Worm (Caenorhabditis elegans) whole organism, L2 larva: ENCODE measurements around the gene H08J19.1.

ENCODE experiments used
- C34F6.9 ChIP-seq: fragments of 150-350 bp; optimal IDR thresholded peaks from 2 replicates; lab custom pipeline; 2014; ENCODE audit warnings: missing biosample characterization, missing genetic modification characterization
- F13H6.1 ChIP-seq: sonication (generic microtip); optimal IDR thresholded peaks from 2 replicates; lab custom pipeline; 2016; ENCODE audit warnings: missing genetic modification characterization, missing compliant biosample characterization
- R02D3.7 ChIP-seq: fragments of 150-350 bp; optimal IDR thresholded peaks from 2 replicates; lab custom pipeline; 2014; ENCODE audit warnings: missing biosample characterization, missing genetic modification characterization
- ZK546.5 ChIP-seq: sonication (generic microtip); optimal IDR thresholded peaks from 2 replicates; lab custom pipeline; 2017; ENCODE audit warnings: missing biosample characterization, missing genetic modification characterization
- alr-1 ChIP-seq: fragments of 150-350 bp; optimal IDR thresholded peaks from 2 replicates; lab custom pipeline; 2014; ENCODE audit warnings: missing biosample characterization, missing genetic modification characterization
- aly-2 ChIP-seq: fragments of 150-350 bp; optimal IDR thresholded peaks from 2 replicates; lab custom pipeline; 2014; ENCODE audit warnings: missing biosample characterization, missing genetic modification characterization
- ama-1 ChIP-seq: fragments of 150-350 bp; optimal IDR thresholded peaks from 2 replicates; lab custom pipeline; 2018; ENCODE audit warnings: inconsistent platforms
- blmp-1 ChIP-seq: sonication (generic microtip); optimal IDR thresholded peaks from 2 replicates; lab custom pipeline; 2017; ENCODE audit warnings: missing genetic modification characterization, mild to moderate bottlenecking, missing compliant biosample characterization, antibody characterized with exemption, moderate library complexity; ENCODE audit not compliant: insufficient read depth
- ceh-16 ChIP-seq: fragments of 150-350 bp; optimal IDR thresholded peaks from 2 replicates; lab custom pipeline; 2014; ENCODE audit warnings: missing biosample characterization, missing genetic modification characterization
- crh-2 ChIP-seq: sonication (generic microtip); optimal IDR thresholded peaks from 2 replicates; lab custom pipeline; 2017; ENCODE audit warnings: missing biosample characterization, missing genetic modification characterization
- dmd-4 ChIP-seq: sonication (generic microtip); optimal IDR thresholded peaks from 2 replicates; lab custom pipeline; 2017; ENCODE audit warnings: missing biosample characterization, missing genetic modification characterization
- egl-27 ChIP-seq: sonication (generic microtip); optimal IDR thresholded peaks from 3 replicates; lab custom pipeline; 2017; ENCODE audit warnings: missing biosample characterization, missing genetic modification reagents, missing genetic modification characterization
- elt-1 ChIP-seq: fragments of 150-350 bp; optimal IDR thresholded peaks from 2 replicates; lab custom pipeline; 2014; ENCODE audit warnings: missing biosample characterization, missing genetic modification characterization
- elt-3 ChIP-seq: sonication (generic microtip); optimal IDR thresholded peaks from 2 replicates; lab custom pipeline; 2017; ENCODE audit warnings: missing biosample characterization, missing genetic modification characterization
- fos-1 ChIP-seq: fragments of 150-350 bp; optimal IDR thresholded peaks from 2 replicates; lab custom pipeline; 2014; ENCODE audit warnings: missing biosample characterization, missing genetic modification characterization
- gmeb-1 ChIP-seq: fragments of 150-350 bp; optimal IDR thresholded peaks from 2 replicates; lab custom pipeline; 2014; ENCODE audit warnings: missing biosample characterization, missing genetic modification characterization
- lin-11 ChIP-seq: fragments of 150-350 bp; sonication (generic microtip); optimal IDR thresholded peaks from 2 replicates; lab custom pipeline; 2014; ENCODE audit warnings: missing biosample characterization, missing genetic modification characterization, inconsistent platforms, mixed read lengths
- lin-13 ChIP-seq: fragments of 150-350 bp; optimal IDR thresholded peaks from 2 replicates; lab custom pipeline; 2014; ENCODE audit warnings: missing biosample characterization, missing genetic modification reagents, missing genetic modification characterization
- lin-39 ChIP-seq: fragments of 150-350 bp; optimal IDR thresholded peaks from 2 replicates; lab custom pipeline; 2014; ENCODE audit warnings: missing biosample characterization, missing genetic modification reagents, missing genetic modification characterization
- lsy-2 ChIP-seq, 2 experiments: fragments of 150-350 bp in 1 of 2; sonication (generic microtip) in 1 of 2; optimal IDR thresholded peaks; 2 replicates each; lab custom pipeline; 2014 to 2017; ENCODE audit warnings: missing biosample characterization in 2 of 2, missing genetic modification characterization in 2 of 2
- mab-5 ChIP-seq: fragments of 150-350 bp; optimal IDR thresholded peaks from 2 replicates; lab custom pipeline; 2014; ENCODE audit warnings: missing biosample characterization, missing genetic modification characterization
- mbf-1 ChIP-seq: sonication (generic microtip); optimal IDR thresholded peaks from 2 replicates; lab custom pipeline; 2017; ENCODE audit warnings: missing biosample characterization, missing genetic modification characterization
- nhr-10 ChIP-seq: sonication (generic microtip); optimal IDR thresholded peaks from 2 replicates; lab custom pipeline; 2017; ENCODE audit warnings: missing biosample characterization, missing genetic modification characterization
- nhr-11 ChIP-seq: fragments of 150-350 bp; optimal IDR thresholded peaks from 2 replicates; lab custom pipeline; 2014; ENCODE audit warnings: missing biosample characterization, missing genetic modification characterization
- nhr-12 ChIP-seq: fragments of 150-350 bp; optimal IDR thresholded peaks from 2 replicates; lab custom pipeline; 2014; ENCODE audit warnings: missing biosample characterization, missing genetic modification characterization
- nhr-129 ChIP-seq: fragments of 150-350 bp; optimal IDR thresholded peaks from 2 replicates; lab custom pipeline; 2014; ENCODE audit warnings: missing biosample characterization, missing genetic modification characterization
- nhr-21 ChIP-seq: fragments of 150-350 bp; optimal IDR thresholded peaks from 2 replicates; lab custom pipeline; 2014; ENCODE audit warnings: missing biosample characterization, missing genetic modification characterization
- nhr-23 ChIP-seq: fragments of 150-350 bp; optimal IDR thresholded peaks from 2 replicates; lab custom pipeline; 2014; ENCODE audit warnings: missing biosample characterization, missing genetic modification reagents, missing genetic modification characterization
- nhr-237 ChIP-seq: fragments of 150-350 bp; optimal IDR thresholded peaks from 2 replicates; lab custom pipeline; 2014; ENCODE audit warnings: missing biosample characterization, missing genetic modification characterization
- nhr-25 ChIP-seq: fragments of 150-350 bp; sonication (generic microtip); optimal IDR thresholded peaks from 3 replicates; lab custom pipeline; 2014; ENCODE audit warnings: missing biosample characterization, missing genetic modification characterization
- nhr-6 ChIP-seq: fragments of 150-350 bp; optimal IDR thresholded peaks from 2 replicates; lab custom pipeline; 2014; ENCODE audit warnings: missing biosample characterization, missing genetic modification characterization
- peb-1 ChIP-seq: fragments of 150-350 bp; optimal IDR thresholded peaks from 2 replicates; lab custom pipeline; 2014; ENCODE audit warnings: missing biosample characterization, missing genetic modification characterization
- sem-4 ChIP-seq: fragments of 150-350 bp; optimal IDR thresholded peaks from 2 replicates; lab custom pipeline; 2014; ENCODE audit warnings: missing biosample characterization, missing genetic modification reagents, missing genetic modification characterization
- skn-1 ChIP-seq: sonication (generic microtip); optimal IDR thresholded peaks from 2 replicates; lab custom pipeline; 2017; ENCODE audit warnings: missing biosample characterization, missing genetic modification characterization
- sma-9 ChIP-seq, 2 experiments: fragments of 150-350 bp in 1 of 2; sonication (generic microtip) in 1 of 2; optimal IDR thresholded peaks; 2 replicates each; lab custom pipeline; 2014 to 2016; ENCODE audit warnings: missing genetic modification characterization in 2 of 2, mild to moderate bottlenecking in 1 of 2, missing biosample characterization in 1 of 2, missing compliant biosample characterization in 1 of 2, missing genetic modification reagents in 1 of 2, moderate library complexity in 1 of 2
- snpc-4 ChIP-seq: fragments of 150-350 bp; optimal IDR thresholded peaks from 2 replicates; lab custom pipeline; 2014; ENCODE audit warnings: missing biosample characterization, missing genetic modification characterization
- unc-39 ChIP-seq: fragments of 150-350 bp; optimal IDR thresholded peaks from 2 replicates; lab custom pipeline; 2014; ENCODE audit warnings: missing biosample characterization, missing genetic modification characterization
- unc-55 ChIP-seq: fragments of 150-350 bp; sonication (generic microtip); optimal IDR thresholded peaks from 3 replicates; lab custom pipeline; 2014; ENCODE audit warnings: missing biosample characterization, missing genetic modification reagents, missing genetic modification characterization
- unc-62 ChIP-seq: fragments of 150-350 bp; optimal IDR thresholded peaks from 2 replicates; lab custom pipeline; 2014; ENCODE audit warnings: missing biosample characterization, missing genetic modification reagents, missing genetic modification characterization
- zag-1 ChIP-seq: fragments of 150-350 bp; optimal IDR thresholded peaks from 2 replicates; lab custom pipeline; 2014; ENCODE audit warnings: missing biosample characterization, missing genetic modification characterization
- ztf-1 ChIP-seq: fragments of 200-800 bp; sonication (Bioruptor generic); conservative IDR thresholded peaks from 2 replicates; pipeline ENCODE4 v1.3.6; 2022; ENCODE audit warnings: missing genetic modification characterization, missing compliant biosample characterization
- ztf-11 ChIP-seq: sonication (generic microtip); optimal IDR thresholded peaks from 2 replicates; lab custom pipeline; 2017; ENCODE audit warnings: missing biosample characterization, missing genetic modification characterization
- ztf-4 ChIP-seq: fragments of 150-350 bp; optimal IDR thresholded peaks from 2 replicates; lab custom pipeline; 2014; ENCODE audit warnings: missing biosample characterization, missing genetic modification characterization

Gene H08J19.1

DNA sequence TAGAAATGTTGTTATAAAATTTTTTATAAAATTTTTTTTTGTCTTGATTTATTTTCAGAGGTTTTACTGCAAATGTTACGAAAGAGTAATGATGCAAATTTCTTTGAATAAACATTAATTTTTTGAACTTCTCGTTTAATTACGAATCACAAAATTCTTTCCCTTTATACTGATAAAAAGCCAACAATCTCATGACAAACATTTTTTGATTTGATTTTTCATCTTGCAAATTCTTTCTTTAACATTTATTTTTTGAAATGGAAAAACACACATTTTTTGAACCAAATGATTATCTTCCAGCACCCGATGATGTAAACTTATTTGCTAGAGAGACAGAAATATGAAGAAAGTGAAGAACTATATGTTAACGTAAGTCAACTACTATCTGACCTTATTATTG is 22.5 kb upstream of the H08J19.1 start, which contains the start of gene K09E9.1:
TSS of gene K09E9.1 (plus strand) at position 301 of the 400 bp plus-strand sequence.
- TF ChIP-seq ztf-1 (GFP tag; lab: Robert Waterston, UW): no peak
- no peak for TF ChIP-seq dmd-4
- TF ChIP-seq lin-11: no peak
- TF ChIP-seq fos-1: peak; percentile 17

DNA sequence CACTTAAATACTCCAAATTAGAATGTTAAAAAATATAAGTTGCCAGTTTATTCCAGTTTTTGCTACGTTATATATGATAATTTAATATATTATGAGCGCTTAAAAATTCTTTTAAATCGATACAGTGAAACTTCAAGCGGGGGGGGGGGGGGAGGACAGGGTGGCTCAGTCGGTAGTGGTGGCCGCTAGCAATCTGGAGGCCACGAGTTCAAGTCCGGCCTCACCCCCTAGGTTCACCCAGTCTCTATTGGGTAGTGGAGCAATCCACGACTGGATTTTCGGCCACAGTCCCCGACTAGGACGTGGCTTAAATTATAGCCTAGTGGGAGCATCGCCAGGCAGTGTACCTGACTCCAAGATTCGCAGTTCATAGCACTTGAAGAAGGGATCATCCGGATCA is 21.7 kb upstream of the H08J19.1 start:
- TF ChIP-seq nhr-23 (tag; lab: Kevin White, UChicago) (no peak), nhr-10 (tag; lab: Kevin White, UChicago) (no peak), egl-27 (no peak), peb-1 (tag; lab: Kevin White, UChicago) (no peak), unc-55 (GFP tag; lab: Kevin White, UChicago) (no peak), ceh-16 (tag; lab: Kevin White, UChicago) (no peak), elt-1 (tag; lab: Kevin White, UChicago) (no peak), lin-11 (no peak), C34F6.9 (no peak), nhr-6 (tag; lab: Kevin White, UChicago) (no peak), unc-62 (GFP tag; lab: Kevin White, UChicago) (no peak), lin-39 (tag; lab: Kevin White, UChicago) (no peak), ztf-1 (GFP tag; lab: Robert Waterston, UW) (no peak), ama-1 (lab: Kevin White, UChicago) (no peak), sem-4 (tag; lab: Kevin White, UChicago) (no peak), F13H6.1 (tag; lab: Kevin White, UChicago) (no peak), ztf-4 (tag; lab: Kevin White, UChicago) (no peak), nhr-21 (tag; lab: Kevin White, UChicago) (no peak), blmp-1 (tag; lab: Kevin White, UChicago) (no peak)

DNA sequence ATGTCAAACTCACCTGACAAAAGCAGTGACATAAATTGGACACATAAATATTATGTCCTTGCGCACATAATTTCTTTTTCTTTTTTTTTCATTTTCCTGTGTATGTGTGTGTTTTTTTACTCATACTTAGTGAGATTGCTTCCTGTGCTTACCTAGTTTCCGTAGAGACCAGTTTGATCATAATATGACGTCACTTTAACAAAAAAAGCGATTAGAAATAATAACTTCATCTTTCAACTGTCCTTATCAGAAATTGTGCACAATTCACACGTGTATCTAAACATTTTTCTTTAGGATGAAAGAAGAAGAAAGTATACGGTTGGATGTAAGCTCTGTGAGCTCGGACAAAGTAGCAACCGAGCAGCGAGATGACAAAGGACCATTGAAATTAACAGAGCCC is 20.7 kb upstream of the H08J19.1 start:
- TF ChIP-seq sma-9 (GFP tag; optimal IDR thresholded peaks at IDR 0.05; lab: Kevin White, UChicago): peak; percentile 38
- no peak for TF ChIP-seq sma-9 (tag; optimal IDR thresholded peaks at IDR 0.05; lab: Kevin White, UChicago)
- TF ChIP-seq fos-1: peak; percentile 65
- TF ChIP-seq crh-2 (tag; lab: Kevin White, UChicago): peak; percentile 36
- no peak for TF ChIP-seq lin-39 (tag; lab: Kevin White, UChicago)

DNA sequence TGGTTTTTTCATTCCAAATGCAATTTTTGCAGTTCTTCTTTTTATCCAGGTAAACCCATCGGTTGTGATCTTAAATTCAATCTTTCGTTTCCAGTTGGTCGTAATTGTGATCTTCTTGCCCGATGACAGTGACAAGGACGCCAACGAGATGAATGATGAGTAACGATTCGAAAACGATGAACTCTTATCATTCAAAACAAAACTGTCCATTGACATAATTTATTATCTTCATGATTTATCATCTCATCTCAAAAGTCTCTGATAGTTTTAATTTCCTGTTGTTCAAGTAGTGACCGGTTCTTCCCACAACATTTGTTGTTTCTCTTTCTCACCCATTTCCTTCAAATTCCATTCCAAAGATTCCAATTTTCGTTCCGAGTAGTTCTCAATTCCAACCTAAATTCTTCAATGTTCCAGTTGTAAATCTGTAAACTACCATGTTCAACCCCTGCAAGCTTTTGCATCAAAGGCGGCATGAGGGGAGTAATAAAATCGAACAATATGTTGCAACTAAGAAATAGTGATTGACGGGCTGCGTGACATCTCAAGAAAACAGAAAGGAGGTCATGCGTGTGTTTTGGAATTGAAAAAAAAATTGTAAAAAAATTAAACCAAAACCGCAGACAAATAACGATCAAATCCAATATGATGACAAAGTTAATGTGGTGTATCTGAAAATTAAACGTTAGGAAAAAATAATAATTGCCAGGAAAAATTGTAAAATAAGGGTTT is 16.5 kb upstream of the H08J19.1 start:
- no peak for TF ChIP-seq nhr-12
- TF ChIP-seq F13H6.1 (tag; lab: Kevin White, UChicago): no peak
- TF ChIP-seq unc-62 (GFP tag; lab: Kevin White, UChicago): no peak
- no peak for TF ChIP-seq lin-39 (tag; lab: Kevin White, UChicago)
- TF ChIP-seq lsy-2 (tag; optimal IDR thresholded peaks at IDR 0.05; lab: Kevin White, UChicago): no peak
- no peak for TF ChIP-seq C34F6.9
- no peak for TF ChIP-seq ZK546.5 (tag; lab: Kevin White, UChicago)
- no peak for TF ChIP-seq unc-55 (GFP tag; lab: Kevin White, UChicago)
- no peak for TF ChIP-seq nhr-11 (tag; lab: Kevin White, UChicago)
- no peak for TF ChIP-seq aly-2 (tag; lab: Kevin White, UChicago)
- peak; percentile 51 for TF ChIP-seq nhr-21 (tag; lab: Kevin White, UChicago)
- TF ChIP-seq unc-39: no peak
- no peak for TF ChIP-seq egl-27
- no peak for TF ChIP-seq dmd-4
- no peak for TF ChIP-seq lin-11
- TF ChIP-seq ztf-1 (GFP tag; lab: Robert Waterston, UW): no peak
- TF ChIP-seq ztf-4 (tag; lab: Kevin White, UChicago): no peak
- TF ChIP-seq crh-2 (tag; lab: Kevin White, UChicago): no peak
- no peak for TF ChIP-seq elt-3 (tag; lab: Kevin White, UChicago)
- no peak for TF ChIP-seq snpc-4
- TF ChIP-seq nhr-129 (tag; lab: Kevin White, UChicago): no peak
- peak; percentile 61 for TF ChIP-seq mab-5
- no peak for TF ChIP-seq mbf-1 (tag; lab: Kevin White, UChicago)
- TF ChIP-seq nhr-10 (tag; lab: Kevin White, UChicago): no peak
- TF ChIP-seq lin-13 (GFP tag; lab: Kevin White, UChicago): no peak
- no peak for TF ChIP-seq nhr-23 (tag; lab: Kevin White, UChicago)
- TF ChIP-seq sma-9 (GFP tag; optimal IDR thresholded peaks at IDR 0.05; lab: Kevin White, UChicago): peak; percentile 67
- TF ChIP-seq sma-9 (tag; optimal IDR thresholded peaks at IDR 0.05; lab: Kevin White, UChicago): no peak
- no peak for TF ChIP-seq skn-1 (tag; lab: Kevin White, UChicago)
- no peak for TF ChIP-seq peb-1 (tag; lab: Kevin White, UChicago)
- TF ChIP-seq blmp-1 (tag; lab: Kevin White, UChicago): peak; percentile 43
- peak; percentile 57 for TF ChIP-seq nhr-25 (tag; lab: Kevin White, UChicago)
- no peak for TF ChIP-seq zag-1
- TF ChIP-seq fos-1: peak; percentile 38
- TF ChIP-seq ztf-11 (tag; lab: Kevin White, UChicago): no peak
- no peak for TF ChIP-seq alr-1 (tag; lab: Kevin White, UChicago)
- no peak for TF ChIP-seq R02D3.7 (tag; lab: Kevin White, UChicago)
- no peak for TF ChIP-seq gmeb-1 (tag; lab: Kevin White, UChicago)
- TF ChIP-seq elt-1 (tag; lab: Kevin White, UChicago): no peak
- TF ChIP-seq ama-1 (lab: Kevin White, UChicago): no peak
- no peak for TF ChIP-seq nhr-237 (tag; lab: Kevin White, UChicago)
